Fruit fly (Drosophila melanogaster) S2 (cell line): ENCODE measurements around the gene CG33293.

Experiments
- CG8478 ChIP-seq: fragments of >200 bp; optimal IDR thresholded peaks from 2 replicates; lab custom pipeline; 2018
- CTCF ChIP-seq, 2 experiments: fragments of >200 bp; optimal IDR thresholded peaks; 2 replicates each; lab custom pipeline; 2018

DNA sequence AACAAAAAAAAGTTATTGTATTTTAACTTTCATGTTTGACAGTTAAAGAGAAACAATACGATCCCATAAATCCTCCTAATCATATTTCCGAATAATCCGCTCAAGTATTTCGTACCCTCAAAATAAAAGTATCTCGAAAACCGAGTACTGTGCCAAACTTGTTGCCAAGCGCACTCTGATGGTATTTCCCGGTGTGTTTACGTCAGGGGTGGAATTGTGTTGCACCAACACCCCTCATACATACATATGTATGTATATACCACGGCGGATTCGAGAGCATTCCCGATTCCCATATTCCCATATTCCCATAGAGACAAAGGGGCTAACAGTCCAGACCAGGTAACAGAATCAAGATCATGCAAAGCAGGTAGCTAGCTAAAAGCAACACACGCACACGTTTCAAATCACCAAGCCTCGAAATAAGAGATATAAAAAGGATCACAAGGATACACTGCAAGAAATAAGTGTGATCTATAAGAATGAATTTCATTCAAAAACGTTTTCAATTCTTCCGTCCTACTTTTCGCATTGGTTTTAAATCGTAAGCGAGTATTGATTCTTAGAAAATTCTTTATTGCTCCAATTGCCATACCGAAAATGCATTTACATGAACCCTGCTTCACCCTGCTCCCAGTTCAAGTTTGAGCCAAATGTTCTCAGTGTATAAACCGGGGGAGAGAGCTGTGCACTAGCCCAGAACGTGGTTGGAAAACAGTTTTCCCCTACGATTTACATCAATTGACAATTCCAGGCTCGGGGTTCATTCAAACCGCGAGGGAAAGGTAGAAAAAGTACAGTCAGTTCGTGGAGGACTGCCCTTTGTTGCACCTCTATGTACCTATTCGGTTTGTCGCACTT lies 28.4 kb downstream of the CG33293 start:
- no peak for TF ChIP-seq CG8478 (lab: Kevin White, UChicago)
- no peak for TF ChIP-seq CTCF (optimal IDR thresholded peaks at IDR 0.05; lab: Kevin White, UChicago)
